Worm (Caenorhabditis elegans) whole organism, L1 larva: Measurements from ENCODE around the gene K04C2.5.

ENCODE experiments used
- ceh-82 ChIP-seq, 3 experiments: fragments of 150-350 bp in 1 of 3; sonication (generic microtip) in 2 of 3; optimal IDR thresholded peaks; 2 replicates each; lab custom pipeline; 2014 to 2017; ENCODE audit warnings: missing biosample characterization in 3 of 3, missing genetic modification characterization in 3 of 3
- ceh-90 ChIP-seq: sonication (generic microtip); optimal IDR thresholded peaks from 2 replicates; lab custom pipeline; 2016; ENCODE audit warnings: missing genetic modification characterization, missing compliant biosample characterization
- egl-27 ChIP-seq, 2 experiments: fragments of 150-350 bp in 1 of 2; sonication (generic microtip); optimal IDR thresholded peaks; 3 replicates each; lab custom pipeline; 2017 to 2018; ENCODE audit warnings: missing biosample characterization in 2 of 2, missing genetic modification characterization in 2 of 2, missing genetic modification reagents in 2 of 2
- fos-1 ChIP-seq: fragments of 150-350 bp; optimal IDR thresholded peaks from 2 replicates; lab custom pipeline; 2014; ENCODE audit warnings: missing biosample characterization, missing genetic modification characterization
- jun-1 ChIP-seq: fragments of 150-350 bp; optimal IDR thresholded peaks from 2 replicates; lab custom pipeline; 2014; ENCODE audit warnings: missing biosample characterization, missing genetic modification reagents, missing genetic modification characterization
- mdl-1 ChIP-seq, 2 experiments: fragments of 150-350 bp; optimal IDR thresholded peaks; 2 replicates each; lab custom pipeline; 2014 to 2017; ENCODE audit warnings: missing biosample characterization in 2 of 2, missing genetic modification characterization in 2 of 2, inconsistent platforms in 1 of 2
- nhr-19 ChIP-seq: fragments of 200-800 bp; sonication (Bioruptor generic); conservative IDR thresholded peaks from 2 replicates; pipeline ENCODE4 v1.3.6; 2022; ENCODE audit warnings: missing genetic modification characterization, missing compliant biosample characterization
- nhr-237 ChIP-seq: fragments of 150-350 bp; optimal IDR thresholded peaks from 2 replicates; lab custom pipeline; 2014; ENCODE audit warnings: missing biosample characterization, missing genetic modification characterization
- unc-130 ChIP-seq: fragments of 150-350 bp; optimal IDR thresholded peaks from 2 replicates; lab custom pipeline; 2017; ENCODE audit warnings: missing biosample characterization, missing genetic modification characterization, inconsistent platforms
- zag-1 ChIP-seq: fragments of 150-350 bp; optimal IDR thresholded peaks from 2 replicates; lab custom pipeline; 2014; ENCODE audit warnings: missing biosample characterization, missing genetic modification characterization

DNA sequence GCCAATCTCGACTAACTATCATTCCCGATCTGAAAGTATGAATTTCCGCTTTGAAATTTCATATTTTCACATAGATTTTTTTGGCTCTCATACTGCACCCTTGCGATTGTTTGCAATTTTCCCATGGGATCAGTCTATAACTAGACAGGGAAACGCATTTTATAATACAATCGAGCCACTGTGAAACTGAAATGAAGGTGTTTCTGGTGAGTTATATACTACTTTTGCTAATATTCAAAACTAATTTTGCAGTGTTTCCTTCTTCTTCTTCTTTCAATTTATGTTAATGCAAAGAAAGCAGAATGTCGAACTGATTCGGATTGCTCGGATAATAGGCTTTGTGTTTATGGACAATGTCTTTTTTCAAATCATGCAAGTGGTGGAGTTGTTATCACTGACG lies 5.6 kb downstream of the K04C2.5 start:
- no peak for TF ChIP-seq jun-1 (tag; lab: Kevin White, UChicago)
- TF ChIP-seq ceh-90, result no peak
- TF ChIP-seq unc-130 (tag; lab: Kevin White, UChicago), result no peak
- no peak for TF ChIP-seq mdl-1 (tag; optimal IDR thresholded peaks at IDR 0.05; lab: Kevin White, UChicago)
- no peak for TF ChIP-seq nhr-237 (tag; lab: Kevin White, UChicago)
- no peak for TF ChIP-seq egl-27 (tag; optimal IDR thresholded peaks at IDR 0.05; lab: Kevin White, UChicago)
- no peak for TF ChIP-seq zag-1
- no peak for TF ChIP-seq nhr-19 (GFP tag; lab: Robert Waterston, UW)
- TF ChIP-seq fos-1 (tag; lab: Kevin White, UChicago), result no peak
- TF ChIP-seq ceh-82 (tag; optimal IDR thresholded peaks at IDR 0.05; lab: Kevin White, UChicago), result no peak
